Worm (Caenorhabditis elegans) whole organism, young adult: ENCODE measurements around the gene srh-1.

Source experiments
- B0019.2 ChIP-seq: fragments of 200-800 bp; sonication (Bioruptor generic); conservative IDR thresholded peaks from 2 replicates; pipeline ENCODE4 v1.3.6; 2022; ENCODE audit warnings: missing genetic modification reagents, missing genetic modification characterization, missing compliant biosample characterization
- C17E4.6 ChIP-seq: fragments of 200-800 bp; sonication (Bioruptor generic); IDR thresholded peaks from 2 replicates; pipeline ENCODE4 v1.3.6; 2022; ENCODE audit warnings: missing genetic modification reagents, missing genetic modification characterization, missing compliant biosample characterization
- D2030.7 ChIP-seq: fragments of 200-800 bp; sonication (Bioruptor generic); IDR thresholded peaks from 2 replicates; pipeline ENCODE4 v1.3.6; 2022; ENCODE audit warnings: missing genetic modification reagents, missing genetic modification characterization, missing compliant biosample characterization
- F23B12.7 ChIP-seq: sonication (generic microtip); optimal IDR thresholded peaks from 2 replicates; lab custom pipeline; 2017; ENCODE audit warnings: missing genetic modification characterization, mild to moderate bottlenecking, missing compliant biosample characterization, antibody characterized with exemption, moderate library complexity; ENCODE audit not compliant: insufficient read depth
- F49E8.2 ChIP-seq: sonication (generic microtip); optimal IDR thresholded peaks from 3 replicates; lab custom pipeline; 2017; ENCODE audit warnings: missing genetic modification characterization, mild to moderate bottlenecking, missing compliant biosample characterization, antibody characterized with exemption, moderate library complexity; ENCODE audit not compliant: insufficient read depth
- K11D2.4 ChIP-seq: fragments of 200-800 bp; sonication (Bioruptor generic); IDR thresholded peaks from 2 replicates; pipeline ENCODE4 v1.3.6; 2022; ENCODE audit warnings: missing genetic modification reagents, missing genetic modification characterization, missing compliant biosample characterization
- Y53G8AR.9 ChIP-seq: fragments of 200-800 bp; sonication (Bioruptor generic); conservative IDR thresholded peaks from 2 replicates; pipeline ENCODE4 v1.3.6; 2022; ENCODE audit warnings: missing genetic modification reagents, missing genetic modification characterization, missing compliant biosample characterization
- Y67H2A.10 ChIP-seq: fragments of 200-800 bp; sonication (Bioruptor generic); conservative IDR thresholded peaks from 2 replicates; pipeline ENCODE4 v1.3.6; 2022; ENCODE audit warnings: missing genetic modification reagents, missing genetic modification characterization, missing compliant biosample characterization
- Y79H2A.3 ChIP-seq: fragments of 200-800 bp; sonication (Bioruptor generic); conservative IDR thresholded peaks from 2 replicates; pipeline ENCODE4 v1.3.6; 2022; ENCODE audit warnings: missing genetic modification reagents, missing genetic modification characterization, missing compliant biosample characterization
- Y95B8A.8 ChIP-seq: fragments of 200-800 bp; sonication (Bioruptor generic); IDR thresholded peaks from 2 replicates; pipeline ENCODE4 v1.3.6; 2022; ENCODE audit warnings: missing genetic modification reagents, missing genetic modification characterization, missing compliant biosample characterization
- ZK185.1 ChIP-seq: sonication (generic microtip); optimal IDR thresholded peaks from 2 replicates; lab custom pipeline; 2016; ENCODE audit warnings: mild to moderate bottlenecking, missing genetic modification characterization, missing compliant biosample characterization; ENCODE audit not compliant: poor library complexity, severe bottlenecking
- ama-1 ChIP-seq, 3 experiments: fragments of 150-350 bp in 1 of 3; sonication (generic microtip) in 2 of 3; optimal IDR thresholded peaks; 2 replicates each; lab custom pipeline; 2014 to 2018; ENCODE audit warnings: missing biosample characterization in 2 of 3, missing genetic modification characterization in 2 of 3, missing genetic modification reagents in 2 of 3
- aptf-2 ChIP-seq: fragments of 200-800 bp; sonication (Bioruptor generic); conservative IDR thresholded peaks from 2 replicates; pipeline ENCODE4 v1.3.6; 2022; ENCODE audit warnings: missing genetic modification reagents, missing genetic modification characterization, missing compliant biosample characterization
- athp-1 ChIP-seq: sonication (generic microtip); optimal IDR thresholded peaks from 2 replicates; lab custom pipeline; 2017; ENCODE audit warnings: mild to moderate bottlenecking, missing genetic modification characterization, missing compliant biosample characterization
- attf-3 ChIP-seq: fragments of 200-800 bp; sonication (Bioruptor generic); conservative IDR thresholded peaks from 2 replicates; pipeline ENCODE4 v1.3.6; 2022; ENCODE audit warnings: missing genetic modification reagents, missing genetic modification characterization, missing compliant biosample characterization
- attf-5 ChIP-seq: fragments of 200-800 bp; sonication (Bioruptor generic); optimal IDR thresholded peaks from 2 replicates; lab custom pipeline; 2018; ENCODE audit warnings: mild to moderate bottlenecking, missing genetic modification characterization, missing compliant biosample characterization
- bed-2 ChIP-seq: fragments of 200-800 bp; sonication (Bioruptor generic); IDR thresholded peaks from 2 replicates; pipeline ENCODE4 v1.3.6; 2022; ENCODE audit warnings: missing genetic modification reagents, missing genetic modification characterization, missing compliant biosample characterization
- cebp-1 ChIP-seq, 2 experiments: fragments of 200-800 bp in 1 of 2; sonication (Bioruptor generic) in 1 of 2; sonication (generic microtip) in 1 of 2; IDR thresholded peaks in 1 of 2; optimal IDR thresholded peaks in 1 of 2; 2 replicates each; pipeline versions ENCODE4 v1.3.6 to Lab custom; 2017 to 2022; ENCODE audit warnings: missing compliant biosample characterization in 2 of 2, missing genetic modification characterization in 2 of 2, mild to moderate bottlenecking in 1 of 2, missing genetic modification reagents in 1 of 2, moderate library complexity in 1 of 2
- chd-7 ChIP-seq: sonication (generic microtip); optimal IDR thresholded peaks from 2 replicates; lab custom pipeline; 2016; ENCODE audit warnings: mild to moderate bottlenecking, missing genetic modification characterization, moderate library complexity, missing compliant biosample characterization
- die-1 ChIP-seq: sonication (generic microtip); optimal IDR thresholded peaks from 2 replicates; lab custom pipeline; 2016; ENCODE audit warnings: missing genotype, mild to moderate bottlenecking, missing genetic modification characterization, missing compliant biosample characterization
- dox-1 ChIP-seq: fragments of 200-800 bp; sonication (Bioruptor generic); IDR thresholded peaks from 2 replicates; pipeline ENCODE4 v1.3.6; 2022; ENCODE audit warnings: missing genetic modification reagents, missing genetic modification characterization, missing compliant biosample characterization
- dpl-1 ChIP-seq: fragments of 150-350 bp; optimal IDR thresholded peaks from 2 replicates; lab custom pipeline; 2014; ENCODE audit warnings: missing biosample characterization, missing genetic modification reagents, missing genetic modification characterization
- efl-1 ChIP-seq: fragments of 150-350 bp; optimal IDR thresholded peaks from 2 replicates; lab custom pipeline; 2014; ENCODE audit warnings: missing biosample characterization, missing genetic modification reagents, missing genetic modification characterization
- ekl-4 ChIP-seq: fragments of 200-800 bp; sonication (Bioruptor generic); IDR thresholded peaks from 2 replicates; pipeline ENCODE4 v1.3.6; 2022; ENCODE audit warnings: missing genetic modification reagents, missing genetic modification characterization, missing compliant biosample characterization
- lin-26 ChIP-seq: fragments of 200-800 bp; sonication (Bioruptor generic); IDR thresholded peaks from 2 replicates; pipeline ENCODE4 v1.3.6; 2022; ENCODE audit warnings: missing genetic modification reagents, missing genetic modification characterization, missing compliant biosample characterization
- lin-40 ChIP-seq: sonication (generic microtip); optimal IDR thresholded peaks from 2 replicates; lab custom pipeline; 2016; ENCODE audit warnings: missing genetic modification characterization, mild to moderate bottlenecking, missing compliant biosample characterization, missing genotype, missing genetic modification reagents
- lsl-1 ChIP-seq: fragments of 200-800 bp; sonication (Bioruptor generic); optimal IDR thresholded peaks from 2 replicates; lab custom pipeline; 2018; ENCODE audit warnings: mild to moderate bottlenecking, missing genetic modification characterization, moderate library complexity, missing compliant biosample characterization
- madf-3 ChIP-seq: fragments of 200-800 bp; sonication (Bioruptor generic); IDR thresholded peaks from 2 replicates; pipeline ENCODE4 v1.3.6; 2022; ENCODE audit warnings: missing genetic modification reagents, missing genetic modification characterization, missing compliant biosample characterization
- nfyb-1 ChIP-seq: fragments of 200-800 bp; sonication (Bioruptor generic); IDR thresholded peaks from 2 replicates; pipeline ENCODE4 v1.3.6; 2022; ENCODE audit warnings: missing genetic modification reagents, missing genetic modification characterization, missing compliant biosample characterization
- nhr-80 ChIP-seq: sonication (generic microtip); optimal IDR thresholded peaks from 2 replicates; lab custom pipeline; 2016; ENCODE audit warnings: missing genetic modification characterization, missing compliant biosample characterization
- pbrm-1 ChIP-seq: fragments of 200-800 bp; sonication (Bioruptor generic); IDR thresholded peaks from 2 replicates; pipeline ENCODE4 v1.3.6; 2022; ENCODE audit warnings: missing genetic modification reagents, missing genetic modification characterization, missing compliant biosample characterization
- rpc-1 ChIP-seq, 2 experiments: fragments of 150-350 bp in 1 of 2; sonication (generic microtip) in 1 of 2; optimal IDR thresholded peaks; 2 replicates each; lab custom pipeline; 2014 to 2018; ENCODE audit warnings: missing biosample characterization in 1 of 2, missing genetic modification characterization in 1 of 2, missing genetic modification reagents in 1 of 2, missing genotype in 1 of 2
- snpc-3.4 ChIP-seq: sonication (generic microtip); optimal IDR thresholded peaks from 2 replicates; lab custom pipeline; 2017; ENCODE audit warnings: missing genetic modification characterization, mild to moderate bottlenecking, missing compliant biosample characterization, antibody characterized with exemption, moderate library complexity, missing genotype, missing genetic modification reagents
- tbp1 ChIP-seq: fragments of 200-800 bp; sonication (Bioruptor generic); optimal IDR thresholded peaks from 2 replicates; lab custom pipeline; 2018; ENCODE audit warnings: mild to moderate bottlenecking, missing genetic modification characterization, missing compliant biosample characterization
- unc-62 ChIP-seq: fragments of 150-350 bp; optimal IDR thresholded peaks from 2 replicates; lab custom pipeline; 2014; ENCODE audit warnings: missing biosample characterization, missing genetic modification reagents, missing genetic modification characterization
- ztf-18 ChIP-seq: sonication (generic microtip); optimal IDR thresholded peaks from 2 replicates; lab custom pipeline; 2016; ENCODE audit warnings: missing genotype, mild to moderate bottlenecking, missing genetic modification characterization, missing compliant biosample characterization
- ztf-25 ChIP-seq: fragments of 200-800 bp; sonication (Bioruptor generic); IDR thresholded peaks from 2 replicates; pipeline ENCODE4 v1.3.6; 2022; ENCODE audit warnings: missing genetic modification reagents, missing genetic modification characterization, missing compliant biosample characterization

The srh-1 gene

DNA sequence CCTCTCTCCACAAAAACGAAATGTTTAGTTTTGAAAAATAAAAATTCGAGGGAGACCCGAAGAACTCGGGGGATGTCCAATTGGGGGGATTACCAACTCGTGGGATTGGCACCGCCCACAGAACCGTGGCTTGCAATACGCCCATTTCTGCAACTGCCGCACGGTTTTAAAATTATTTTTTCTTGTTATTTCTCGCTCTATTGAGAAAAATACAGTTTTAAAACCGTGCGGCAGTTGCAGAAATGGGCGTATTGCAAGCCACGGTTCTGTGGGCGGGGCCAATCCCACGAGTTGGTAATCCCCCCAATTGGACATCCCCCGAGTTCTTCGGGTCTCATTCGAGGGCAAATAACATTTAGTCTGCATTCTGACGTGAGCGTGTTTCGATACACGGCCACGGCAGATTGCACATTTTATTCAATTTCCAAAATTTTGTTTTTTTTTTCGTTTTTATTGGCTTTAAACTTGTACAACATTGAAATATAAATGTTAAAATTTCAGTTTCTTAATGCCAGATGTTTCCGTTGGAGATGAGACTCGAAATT lies 19.3 kb downstream of the srh-1 start, which contains the start of the genes C55A6.1 and C55A6.10 (continued):
- TF ChIP-seq cebp-1 (GFP tag; IDR thresholded peaks at IDR 0.05; lab: Robert Waterston, UW) (0 out of 2 replicates have a peak, but pooled peaks have one; percentile 32), cebp-1 (tag; optimal IDR thresholded peaks at IDR 0.05; lab: Kevin White, UChicago) (peak; percentile 79), D2030.7 (GFP tag; lab: Robert Waterston, UW) (peak; percentile 93), athp-1 (tag; lab: Kevin White, UChicago) (peak; percentile 59), K11D2.4 (peak; percentile 78; the same call in 1 of the 2 replicates), dpl-1 (GFP tag; lab: Kevin White, UChicago) (peak; percentile 31), nfyb-1 (peak; percentile 97), F23B12.7 (tag; lab: Kevin White, UChicago) (peak; percentile 56), snpc-3.4 (tag; lab: Kevin White, UChicago) (peak; percentile 69), Y53G8AR.9 (GFP tag; lab: Robert Waterston, UW) (peak; percentile 70; the same call in 1 of the 2 replicates), lin-40 (tag; lab: Kevin White, UChicago) (peak; percentile 89), C17E4.6 (GFP tag; lab: Robert Waterston, UW) (peak; percentile 67), attf-3 (GFP tag; lab: Robert Waterston, UW) (peak; percentile 69), madf-3 (GFP tag; lab: Robert Waterston, UW) (peak; percentile 64; the same call in 1 of the 2 replicates), chd-7 (tag; lab: Kevin White, UChicago) (peak; percentile 50), attf-5 (GFP tag; lab: Kevin White, UChicago) (peak; percentile 86), ZK185.1 (tag; lab: Kevin White, UChicago) (peak; percentile 64), nhr-80 (tag; lab: Kevin White, UChicago) (peak; percentile 70), tbp1 (peak; percentile 51), aptf-2 (GFP tag; lab: Robert Waterston, UW) (0 out of 2 replicates have a peak, but pooled peaks have one; percentile 25), bed-2 (GFP tag; lab: Robert Waterston, UW) (peak; percentile 50; the same call in 1 of the 2 replicates), efl-1 (GFP tag; lab: Kevin White, UChicago) (peak; percentile 23), pbrm-1 (peak; percentile 93), lin-26 (GFP tag; lab: Robert Waterston, UW) (0 out of 2 replicates have a peak, but pooled peaks have one; percentile 54), ztf-18 (tag; lab: Kevin White, UChicago) (peak; percentile 86), Y79H2A.3 (peak; percentile 70; the same call in 1 of the 2 replicates), F49E8.2 (tag; lab: Kevin White, UChicago) (peak; percentile 61), ekl-4 (GFP tag; lab: Robert Waterston, UW) (peak; percentile 90), Y95B8A.8 (GFP tag; lab: Robert Waterston, UW) (peak; percentile 78; the same call in 1 of the 2 replicates), dox-1 (GFP tag; lab: Robert Waterston, UW) (peak; percentile 93), B0019.2 (GFP tag; lab: Robert Waterston, UW) (peak; percentile 72; the same call in 1 of the 2 replicates)

DNA sequence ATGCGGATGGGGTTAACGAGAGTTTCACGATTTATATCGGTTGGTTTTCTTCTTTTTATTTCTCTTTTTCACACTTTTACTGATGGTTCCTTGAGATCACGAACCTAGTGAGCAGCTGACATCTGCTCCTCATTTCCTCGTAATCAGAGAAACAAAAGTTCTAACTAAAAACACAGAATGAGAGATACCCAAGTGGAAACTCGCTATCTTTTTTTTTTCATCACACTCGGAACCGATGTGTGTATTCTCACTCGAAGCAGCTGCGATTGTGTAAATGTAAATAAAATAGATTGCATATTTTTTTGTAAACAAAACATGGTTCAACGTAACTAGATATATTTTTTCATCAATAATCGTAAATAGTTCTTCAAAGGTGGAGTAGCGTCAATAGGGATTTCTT lies 20.7 kb downstream of the srh-1 start:
- TF ChIP-seq bed-2 (GFP tag; lab: Robert Waterston, UW), result no peak
- no peak for TF ChIP-seq Y67H2A.10 (GFP tag; lab: Robert Waterston, UW)

DNA sequence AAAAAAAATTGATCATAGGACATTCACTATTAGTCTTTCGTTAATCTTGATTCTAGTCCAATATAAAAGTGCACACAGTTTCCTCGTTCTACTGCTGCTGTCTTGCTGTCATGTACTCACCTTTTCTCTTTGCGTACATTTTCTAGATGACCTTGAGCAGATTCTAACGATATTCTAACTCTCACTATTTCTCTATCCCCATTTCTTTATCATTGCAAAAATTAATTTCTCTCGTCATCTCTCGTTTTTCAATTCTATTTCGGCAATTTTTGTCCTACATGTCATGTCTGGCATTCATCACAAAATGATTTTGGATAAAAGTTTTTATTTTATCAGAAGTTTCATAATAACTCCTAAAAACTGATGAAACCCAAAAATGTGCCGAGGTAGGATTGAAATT lies 23.1 kb downstream of the srh-1 start, which contains the start of gene ttll-5:
Gene ttll-5 (plus strand): TSS at position 288 of the 400 bp plus-strand sequence.
- TF ChIP-seq rpc-1 (optimal IDR thresholded peaks at IDR 0.05; lab: Kevin White, UChicago) (no peak), rpc-1 (tag; optimal IDR thresholded peaks at IDR 0.05; lab: Kevin White, UChicago) (no peak), ama-1 (optimal IDR thresholded peaks at IDR 0.05; lab: Kevin White, UChicago) (no peak), ama-1 (GFP tag; optimal IDR thresholded peaks at IDR 0.05; lab: Kevin White, UChicago) (no peak), lsl-1 (no peak), unc-62 (GFP tag; lab: Kevin White, UChicago) (no peak), ztf-25 (GFP tag; lab: Robert Waterston, UW) (no peak), athp-1 (tag; lab: Kevin White, UChicago) (no peak), die-1 (no peak), dox-1 (GFP tag; lab: Robert Waterston, UW) (no peak), B0019.2 (GFP tag; lab: Robert Waterston, UW) (no peak)
